Fruit fly (Drosophila melanogaster) whole organism, embryonic: ENCODE data around the gene CG14982.

Source experiments
- Abd-B ChIP-seq: fragments of 200-800 bp; sonication (Bioruptor generic); optimal IDR thresholded peaks from 2 replicates; lab custom pipeline; 2018; ENCODE audit warnings: missing biosample characterization, mild to moderate bottlenecking, missing genetic modification characterization, moderate library complexity
- Atf3 ChIP-seq: fragments of 200-800 bp; sonication (Bioruptor generic); optimal IDR thresholded peaks from 3 replicates; lab custom pipeline; 2016; ENCODE audit warnings: missing biosample characterization, missing genetic modification characterization
- Awh ChIP-seq: fragments of 200-800 bp; sonication (Bioruptor generic); IDR thresholded peaks from 2 replicates; pipeline ENCODE4, ENCODE4 v1.3.6; 2022; ENCODE audit warnings: missing biosample characterization, missing genetic modification characterization
- B-H1 ChIP-seq: fragments of 200-800 bp; sonication (Bioruptor generic); IDR thresholded peaks from 3 replicates; pipeline ENCODE4 v1.3.6; 2022; ENCODE audit warnings: missing biosample characterization, missing genetic modification characterization
- CG11247 ChIP-seq: fragments of 200-800 bp; sonication (Bioruptor generic); IDR thresholded peaks from 2 replicates; pipeline ENCODE4 v1.3.6; 2022; ENCODE audit warnings: missing biosample characterization, missing genetic modification characterization
- CG11456 ChIP-seq: fragments of 200-800 bp; sonication (Bioruptor generic); IDR thresholded peaks from 3 replicates; pipeline ENCODE4 v1.3.6; 2022; ENCODE audit warnings: missing biosample characterization, missing genetic modification characterization
- CG13624 ChIP-seq: fragments of 200-800 bp; sonication (Bioruptor generic); optimal IDR thresholded peaks from 2 replicates; lab custom pipeline; 2016; ENCODE audit warnings: missing biosample characterization, missing genetic modification characterization
- CG1647 ChIP-seq: fragments of 200-800 bp; sonication (Bioruptor generic); optimal IDR thresholded peaks from 3 replicates; lab custom pipeline; 2016; ENCODE audit warnings: missing biosample characterization, missing genetic modification characterization
- CG16813 ChIP-seq: fragments of 200-800 bp; sonication (Bioruptor generic); IDR thresholded peaks from 3 replicates; pipeline ENCODE4 v1.3.6; 2022; ENCODE audit warnings: missing biosample characterization, missing genetic modification characterization; ENCODE audit not compliant: partially characterized antibody
- CG16815 ChIP-seq: fragments of 200-800 bp; sonication (Bioruptor generic); optimal IDR thresholded peaks from 3 replicates; lab custom pipeline; 2017; ENCODE audit warnings: missing biosample characterization, mild to moderate bottlenecking, missing genetic modification characterization
- CG17328 ChIP-seq: fragments of 200-800 bp; sonication (Bioruptor generic); IDR thresholded peaks from 2 replicates; pipeline ENCODE4 v1.3.6; 2022; ENCODE audit warnings: missing biosample characterization, missing genetic modification characterization
- CG17359 ChIP-seq: fragments of 200-800 bp; sonication (Bioruptor generic); optimal IDR thresholded peaks from 3 replicates; lab custom pipeline; 2018; ENCODE audit warnings: missing biosample characterization, mild to moderate bottlenecking, missing genetic modification characterization, moderate library complexity
- CG17385 ChIP-seq: fragments of 200-800 bp; sonication (Bioruptor generic); optimal IDR thresholded peaks from 3 replicates; lab custom pipeline; 2018; ENCODE audit warnings: missing biosample characterization, mild to moderate bottlenecking, missing genetic modification characterization
- CG1792 ChIP-seq: fragments of 200-800 bp; sonication (Bioruptor generic); optimal IDR thresholded peaks from 2 replicates; lab custom pipeline; 2016; ENCODE audit warnings: missing biosample characterization, missing genetic modification characterization
- CG18599 ChIP-seq: fragments of 200-800 bp; sonication (Bioruptor generic); optimal IDR thresholded peaks from 3 replicates; lab custom pipeline; 2017; ENCODE audit warnings: missing biosample characterization, missing genetic modification characterization, mild to moderate bottlenecking, moderate library complexity, missing genetic modification reagents
- CG2129 ChIP-seq: fragments of 200-800 bp; sonication (Bioruptor generic); IDR thresholded peaks from 2 replicates; pipeline ENCODE4 v1.3.6; 2022; ENCODE audit warnings: missing biosample characterization, missing genetic modification characterization; ENCODE audit not compliant: partially characterized antibody
- CG3065 ChIP-seq: fragments of 200-800 bp; sonication (Bioruptor generic); optimal IDR thresholded peaks from 2 replicates; lab custom pipeline; 2016; ENCODE audit warnings: missing biosample characterization, missing genetic modification characterization
- CG3281 ChIP-seq: fragments of 200-800 bp; sonication (Bioruptor generic); optimal IDR thresholded peaks from 3 replicates; lab custom pipeline; 2017; ENCODE audit warnings: missing biosample characterization, mild to moderate bottlenecking, missing genetic modification characterization
- CG3847 ChIP-seq: fragments of 200-800 bp; sonication (Bioruptor generic); IDR thresholded peaks from 2 replicates; pipeline ENCODE4 v1.3.6; 2022; ENCODE audit warnings: missing biosample characterization, missing genetic modification characterization
- CG3995 ChIP-seq: fragments of 200-800 bp; sonication (Bioruptor generic); optimal IDR thresholded peaks from 3 replicates; lab custom pipeline; 2016; ENCODE audit warnings: missing biosample characterization, missing genetic modification characterization
- CG4282 ChIP-seq: fragments of 200-800 bp; sonication (Bioruptor generic); optimal IDR thresholded peaks from 2 replicates; lab custom pipeline; 2016; ENCODE audit warnings: missing biosample characterization, missing genetic modification characterization
- CG7839 ChIP-seq: fragments of 200-800 bp; sonication (Bioruptor generic); optimal IDR thresholded peaks from 3 replicates; lab custom pipeline; 2018; ENCODE audit warnings: missing biosample characterization, mild to moderate bottlenecking, missing genetic modification characterization, moderate library complexity
- CG7963 ChIP-seq: fragments of 200-800 bp; sonication (Bioruptor generic); IDR thresholded peaks from 3 replicates; pipeline ENCODE4 v1.3.6; 2022; ENCODE audit warnings: missing biosample characterization, missing genetic modification characterization; ENCODE audit not compliant: partially characterized antibody
- Chrac-16 ChIP-seq: fragments of 200-800 bp; sonication (Bioruptor generic); optimal IDR thresholded peaks from 3 replicates; lab custom pipeline; 2016; ENCODE audit warnings: missing biosample characterization, missing genetic modification characterization
- Drgx ChIP-seq: fragments of 200-800 bp; sonication (Bioruptor generic); IDR thresholded peaks from 2 replicates; pipeline ENCODE4 v1.3.6; 2022; ENCODE audit warnings: missing biosample characterization, missing genetic modification characterization
- E2f2 ChIP-seq: fragments of 200-800 bp; sonication (Bioruptor generic); IDR thresholded peaks from 2 replicates; pipeline ENCODE4 v1.3.6; 2022; ENCODE audit warnings: missing biosample characterization, missing genetic modification characterization
- HLHmδ ChIP-seq: fragments of 200-800 bp; sonication (Bioruptor generic); optimal IDR thresholded peaks from 2 replicates; lab custom pipeline; 2018; ENCODE audit warnings: missing biosample characterization, mild to moderate bottlenecking, missing genetic modification characterization, moderate library complexity
- MESR4 ChIP-seq: fragments of 200-800 bp; sonication (Bioruptor generic); optimal IDR thresholded peaks from 2 replicates; lab custom pipeline; 2018; ENCODE audit warnings: missing biosample characterization, mild to moderate bottlenecking, missing genetic modification characterization, moderate library complexity
- Med ChIP-seq: fragments of 200-800 bp; sonication (Bioruptor generic); peaks from one replicate; lab custom pipeline; 2016; ENCODE audit warnings: missing biosample characterization, missing genetic modification characterization, mild to moderate bottlenecking, inconsistent platforms, moderate library complexity
- Poxn ChIP-seq: fragments of 200-800 bp; sonication (Bioruptor generic); IDR thresholded peaks from 2 replicates; pipeline ENCODE4 v1.3.6; 2022; ENCODE audit warnings: missing biosample characterization, missing genetic modification characterization
- Sin3A ChIP-seq: fragments of >200 bp; optimal IDR thresholded peaks from 2 replicates; lab custom pipeline; 2018
- Sox100B ChIP-seq: fragments of 200-800 bp; sonication (Bioruptor generic); optimal IDR thresholded peaks from 3 replicates; lab custom pipeline; 2018; ENCODE audit warnings: missing biosample characterization, mild to moderate bottlenecking, missing genetic modification characterization
- Sox102F ChIP-seq: fragments of 200-800 bp; sonication (Bioruptor generic); optimal IDR thresholded peaks from 2 replicates; lab custom pipeline; 2018; ENCODE audit warnings: missing biosample characterization, mild to moderate bottlenecking, missing genetic modification characterization, moderate library complexity
- Sry-β ChIP-seq: fragments of 200-800 bp; sonication (Bioruptor generic); optimal IDR thresholded peaks from 2 replicates; lab custom pipeline; 2018; ENCODE audit warnings: missing biosample characterization, mild to moderate bottlenecking, missing genetic modification characterization, moderate library complexity
- bbx ChIP-seq: fragments of 200-800 bp; sonication (Bioruptor generic); IDR thresholded peaks from 2 replicates; pipeline ENCODE4 v1.3.6; 2022; ENCODE audit warnings: missing biosample characterization, missing genetic modification characterization; ENCODE audit not compliant: partially characterized antibody
- bcd ChIP-seq: fragments of 200-800 bp; sonication (Bioruptor generic); optimal IDR thresholded peaks from 2 replicates; lab custom pipeline; 2017; ENCODE audit warnings: missing biosample characterization, mild to moderate bottlenecking, missing genetic modification characterization
- caup ChIP-seq: fragments of 200-800 bp; sonication (Bioruptor generic); optimal IDR thresholded peaks from 3 replicates; lab custom pipeline; 2017; ENCODE audit warnings: missing biosample characterization, mild to moderate bottlenecking, missing genetic modification characterization, moderate library complexity; ENCODE audit not compliant: severe bottlenecking
- crp ChIP-seq, 2 experiments: fragments of 200-800 bp; sonication (Bioruptor generic); optimal IDR thresholded peaks; 2 replicates in 1 of 2; 3 replicates in 1 of 2; lab custom pipeline; 2017; ENCODE audit warnings: missing biosample characterization in 2 of 2, missing genetic modification characterization in 2 of 2, mild to moderate bottlenecking in 1 of 2, moderate library complexity in 1 of 2
- disco-r ChIP-seq: fragments of 200-800 bp; sonication (Bioruptor generic); optimal IDR thresholded peaks from 2 replicates; lab custom pipeline; 2016; ENCODE audit warnings: missing biosample characterization, missing genetic modification characterization
- dmrt99B ChIP-seq: fragments of 200-800 bp; sonication (Bioruptor generic); optimal IDR thresholded peaks from 2 replicates; lab custom pipeline; 2018; ENCODE audit warnings: missing biosample characterization, mild to moderate bottlenecking, missing genetic modification characterization, moderate library complexity
- fd3F ChIP-seq: fragments of 200-800 bp; sonication (Bioruptor generic); optimal IDR thresholded peaks from 2 replicates; lab custom pipeline; 2018; ENCODE audit warnings: missing biosample characterization, mild to moderate bottlenecking, missing genetic modification characterization, moderate library complexity
- grn ChIP-seq: fragments of 200-800 bp; sonication (Bioruptor generic); optimal IDR thresholded peaks from 3 replicates; lab custom pipeline; 2017; ENCODE audit warnings: missing biosample characterization, missing genetic modification characterization
- her ChIP-seq: fragments of 200-800 bp; sonication (Bioruptor generic); optimal IDR thresholded peaks from 2 replicates; lab custom pipeline; 2016; ENCODE audit warnings: missing biosample characterization, missing genetic modification characterization
- kni ChIP-seq: fragments of 200-800 bp; sonication (Bioruptor generic); optimal IDR thresholded peaks from 3 replicates; lab custom pipeline; 2017; ENCODE audit warnings: mild to moderate bottlenecking, missing biosample characterization, missing genetic modification reagents, missing genetic modification characterization
- maf-S ChIP-seq: fragments of 200-800 bp; sonication (Bioruptor generic); optimal IDR thresholded peaks from 2 replicates; lab custom pipeline; 2016; ENCODE audit warnings: missing biosample characterization, missing genetic modification characterization
- mirr ChIP-seq: fragments of 200-800 bp; sonication (Bioruptor generic); optimal IDR thresholded peaks from 3 replicates; lab custom pipeline; 2018; ENCODE audit warnings: missing biosample characterization, mild to moderate bottlenecking, missing genetic modification characterization
- nmo ChIP-seq: fragments of 200-800 bp; sonication (Bioruptor generic); optimal IDR thresholded peaks from 2 replicates; lab custom pipeline; 2018; ENCODE audit warnings: missing biosample characterization, mild to moderate bottlenecking, missing genetic modification characterization, moderate library complexity
- ro ChIP-seq: fragments of 200-800 bp; sonication (Bioruptor generic); IDR thresholded peaks from 2 replicates; pipeline ENCODE4 v1.3.6; 2022; ENCODE audit warnings: missing biosample characterization, missing genetic modification characterization
- toy ChIP-seq: fragments of 200-800 bp; sonication (Bioruptor generic); IDR thresholded peaks from 2 replicates; pipeline ENCODE4 v1.3.6; 2022; ENCODE audit warnings: missing biosample characterization, missing genetic modification characterization
- vfl ChIP-seq: fragments of 200-800 bp; sonication (Bioruptor generic); optimal IDR thresholded peaks from 2 replicates; lab custom pipeline; 2016; ENCODE audit warnings: missing biosample characterization, missing genetic modification characterization

CG14982 gene

dm6 chr3L:3977622-3978355 is 35.3 kb downstream of the CG14982 start (continued):
- TF ChIP-seq grn (no peak), E2f2 (GFP tag; lab: Robert Waterston, UW) (no peak), CG7963 (GFP tag; lab: Robert Waterston, UW) (no peak), Sox102F (GFP tag; lab: Kevin White, UChicago) (no peak), her (no peak), toy (GFP tag; lab: Robert Waterston, UW) (no peak), Abd-B (GFP tag; lab: Kevin White, UChicago) (no peak), vfl (GFP tag; lab: Kevin White, UChicago) (no peak), CG17328 (GFP tag; lab: Robert Waterston, UW) (no peak), HLHmδ (GFP tag; lab: Kevin White, UChicago) (no peak), Chrac-16 (GFP tag; lab: Kevin White, UChicago) (peak; percentile 26), CG13624 (GFP tag; lab: Kevin White, UChicago) (no peak), B-H1 (GFP tag; lab: Robert Waterston, UW) (no peak), CG2129 (no peak), CG11456 (GFP tag; lab: Robert Waterston, UW) (no peak), CG16813 (GFP tag; lab: Robert Waterston, UW) (no peak), bbx (GFP tag; lab: Robert Waterston, UW) (no peak), Poxn (GFP tag; lab: Robert Waterston, UW) (no peak), MESR4 (GFP tag; lab: Kevin White, UChicago) (no peak), mirr (no peak), CG3281 (GFP tag; lab: Kevin White, UChicago) (no peak), bcd (GFP tag; lab: Kevin White, UChicago) (no peak), CG18599 (GFP tag; lab: Kevin White, UChicago) (no peak), CG3847 (no peak), ro (no peak), CG17385 (GFP tag; lab: Kevin White, UChicago) (no peak), CG3065 (GFP tag; lab: Kevin White, UChicago) (no peak), nmo (peak; percentile 57), Awh (GFP tag; lab: Robert Waterston, UW) (no peak), CG16815 (GFP tag; lab: Kevin White, UChicago) (peak; percentile 40), caup (no peak), CG3995 (GFP tag; lab: Kevin White, UChicago) (no peak), Atf3 (no peak), Sox100B (GFP tag; lab: Kevin White, UChicago) (no peak), CG17359 (tag; lab: Kevin White, UChicago) (no peak), Sry-β (GFP tag; lab: Kevin White, UChicago) (no peak), maf-S (GFP tag; lab: Kevin White, UChicago) (no peak), dmrt99B (tag; lab: Kevin White, UChicago) (no peak), CG7839 (tag; lab: Kevin White, UChicago) (peak; percentile 40), crp (GFP tag; optimal IDR thresholded peaks at IDR 0.05; lab: Kevin White, UChicago) (no peak), CG4282 (GFP tag; lab: Kevin White, UChicago) (no peak), kni (GFP tag; lab: Kevin White, UChicago) (peak; percentile 9), fd3F (GFP tag; lab: Kevin White, UChicago) (no peak), CG1792 (GFP tag; lab: Kevin White, UChicago) (no peak), Drgx (no peak), CG1647 (GFP tag; lab: Kevin White, UChicago) (no peak), Sin3A (lab: Kevin White, UChicago) (no peak), Med (no peak), disco-r (no peak), CG11247 (GFP tag; lab: Robert Waterston, UW) (no peak)
